Worm (Caenorhabditis elegans) whole organism, L4/young adult: ENCODE measurements around the gene F59B10.5.

ENCODE experiments used
- W03F9.2 ChIP-seq: fragments of 150-350 bp; optimal IDR thresholded peaks from 2 replicates; lab custom pipeline; 2014; ENCODE audit warnings: missing biosample characterization, missing genetic modification characterization
- dao-5 ChIP-seq: sonication (generic microtip); optimal IDR thresholded peaks from 2 replicates; lab custom pipeline; 2016; ENCODE audit warnings: missing genotype, missing genetic modification characterization, moderate library complexity, missing compliant biosample characterization
- him-1 ChIP-seq: sonication (generic microtip); optimal IDR thresholded peaks from 2 replicates; lab custom pipeline; 2016; ENCODE audit warnings: missing genotype, missing genetic modification reagents, missing genetic modification characterization, missing compliant biosample characterization

DNA sequence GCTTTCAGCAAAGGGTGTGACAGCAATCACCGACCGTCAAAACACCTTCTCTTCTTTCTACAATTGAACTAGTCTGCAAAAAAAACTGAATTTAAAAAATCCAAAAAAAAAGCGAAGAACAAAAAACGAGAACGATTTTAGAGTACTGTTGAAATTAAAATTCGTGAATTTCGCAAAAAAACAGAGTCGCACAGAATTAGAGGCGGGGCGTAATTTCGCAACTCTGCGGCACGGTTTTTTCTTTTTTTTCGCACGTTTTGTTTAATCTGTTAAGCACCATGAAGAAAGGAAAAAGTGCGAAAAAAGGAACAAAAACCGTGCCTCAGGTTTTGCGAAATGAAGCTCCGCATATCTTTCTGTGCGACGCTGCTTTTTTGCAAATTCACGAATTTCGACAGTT is 31.5 kb upstream of the F59B10.5 start, which contains the start of gene mnk-1:
- TF ChIP-seq W03F9.2 (tag; lab: Kevin White, UChicago) (no peak), dao-5 (tag; lab: Kevin White, UChicago) (no peak), him-1 (tag; lab: Kevin White, UChicago) (no peak)
